Fruit fly (Drosophila melanogaster) Kc167 (cell line): ENCODE data around the gene CG6650.

Experiments
- Myc ChIP-seq: fragments of >200 bp; optimal IDR thresholded peaks from 2 replicates; lab custom pipeline; 2017; ENCODE audit warnings: missing external identifiers
- Sin3A ChIP-seq: fragments of >200 bp; optimal IDR thresholded peaks from 2 replicates; lab custom pipeline; 2018; ENCODE audit warnings: missing external identifiers
- h ChIP-seq: fragments of >200 bp; optimal IDR thresholded peaks from 3 replicates; lab custom pipeline; 2018; ENCODE audit warnings: missing external identifiers
- insv ChIP-seq: fragments of >200 bp; optimal IDR thresholded peaks from 3 replicates; lab custom pipeline; 2018; ENCODE audit warnings: missing external identifiers
- psq ChIP-seq: fragments of >200 bp; optimal IDR thresholded peaks from 2 replicates; lab custom pipeline; 2017; ENCODE audit warnings: missing external identifiers
- ttk ChIP-seq: sonication (Bioruptor generic); optimal IDR thresholded peaks from 2 replicates; lab custom pipeline; 2017; ENCODE audit warnings: missing external identifiers

The CG6650 gene

dm6 chr3L:14049620-14050253, 18.5 kb downstream of the CG6650 start, which contains the start of gene Neurl4:
Gene Neurl4 (minus strand): TSS chr3L:14049892.
- no peak for TF ChIP-seq psq

- TF ChIP-seq ttk (lab: Kevin White, UChicago) (no peak), h (lab: Kevin White, UChicago) (no peak), Myc (no peak), Sin3A (lab: Kevin White, UChicago) (no peak), psq (no peak), insv (lab: Kevin White, UChicago) (no peak)
Measured at dm6 chr3L:14050944-14051548, 19.8 kb downstream of the CG6650 start, which contains the start of gene CG6833. Gene CG6833 (plus strand): TSS chr3L:14051206.

dm6 chr3L:14053073-14053643, 21.9 kb downstream of the CG6650 start, which contains the start of the genes CG13484 and Frl:
Gene CG13484 (minus strand): TSS chr3L:14053079.
Gene Frl (plus strand): TSS chr3L:14053215.
- TF ChIP-seq h (lab: Kevin White, UChicago) (no peak), psq (no peak), ttk (lab: Kevin White, UChicago) (no peak), Myc (no peak), Sin3A (lab: Kevin White, UChicago) (no peak), insv (lab: Kevin White, UChicago) (no peak)

dm6 chr3L:14053806-14054205, 22.6 kb downstream of the CG6650 start:
- TF ChIP-seq Myc (no peak), psq (no peak), insv (lab: Kevin White, UChicago) (no peak), ttk (lab: Kevin White, UChicago) (no peak), h (lab: Kevin White, UChicago) (no peak), Sin3A (lab: Kevin White, UChicago) (no peak)

- TF ChIP-seq Myc = no peak
- TF ChIP-seq ttk (lab: Kevin White, UChicago) = no peak
- no peak for TF ChIP-seq psq
- no peak for TF ChIP-seq Sin3A (lab: Kevin White, UChicago)
- no peak for TF ChIP-seq h (lab: Kevin White, UChicago)
- TF ChIP-seq insv (lab: Kevin White, UChicago) = no peak
Measured at dm6 chr3L:14055260-14055696, 24.0 kb downstream of the CG6650 start.

dm6 chr3L:14055815-14056516, 24.7 kb downstream of the CG6650 start:
- TF ChIP-seq insv (lab: Kevin White, UChicago) (no peak), h (lab: Kevin White, UChicago) (no peak), Sin3A (lab: Kevin White, UChicago) (no peak), ttk (lab: Kevin White, UChicago) (no peak), Myc (no peak), psq (no peak)

dm6 chr3L:14056816-14057215, 25.6 kb downstream of the CG6650 start:
- TF ChIP-seq Sin3A (lab: Kevin White, UChicago) = no peak
- TF ChIP-seq insv (lab: Kevin White, UChicago) = no peak
- TF ChIP-seq h (lab: Kevin White, UChicago) = no peak
- no peak for TF ChIP-seq psq
- TF ChIP-seq ttk (lab: Kevin White, UChicago) = no peak
- no peak for TF ChIP-seq Myc

- TF ChIP-seq Sin3A (lab: Kevin White, UChicago) (no peak), Myc (no peak), insv (lab: Kevin White, UChicago) (no peak), h (lab: Kevin White, UChicago) (no peak), psq (no peak), ttk (lab: Kevin White, UChicago) (no peak)
Measured at dm6 chr3L:14059266-14059974, 28.2 kb downstream of the CG6650 start.

dm6 chr3L:14062702-14063101, 31.5 kb downstream of the CG6650 start:
- TF ChIP-seq psq (no peak), h (lab: Kevin White, UChicago) (no peak), insv (lab: Kevin White, UChicago) (no peak)

dm6 chr3L:14063241-14064064, 32.2 kb downstream of the CG6650 start:
- no peak for TF ChIP-seq Sin3A (lab: Kevin White, UChicago)
- TF ChIP-seq psq = no peak
- no peak for TF ChIP-seq Myc
- no peak for TF ChIP-seq h (lab: Kevin White, UChicago)
- no peak for TF ChIP-seq insv (lab: Kevin White, UChicago)
- TF ChIP-seq ttk (lab: Kevin White, UChicago) = no peak

- no peak for TF ChIP-seq insv (lab: Kevin White, UChicago)
- TF ChIP-seq psq = no peak
- TF ChIP-seq h (lab: Kevin White, UChicago) = no peak
- no peak for TF ChIP-seq ttk (lab: Kevin White, UChicago)
- no peak for TF ChIP-seq Myc
- TF ChIP-seq Sin3A (lab: Kevin White, UChicago) = no peak
Measured at dm6 chr3L:14064065-14064414, 32.8 kb downstream of the CG6650 start.
